Fruit fly (Drosophila melanogaster): ENCODE results near the gene CG4972.
A peak's percentile ranks its signal among the peaks of the same experiment; 100 is the strongest.

The CG4972 gene

dm6 chr2L:10322773-10323487 is 8.3 kb downstream of the CG4972 start, which contains the start of gene CG5381:
CG5381 (minus strand) TSS chr2L:10323102.
- no peak for TF ChIP-seq CTCF (optimal IDR thresholded peaks at IDR 0.05)

DNA sequence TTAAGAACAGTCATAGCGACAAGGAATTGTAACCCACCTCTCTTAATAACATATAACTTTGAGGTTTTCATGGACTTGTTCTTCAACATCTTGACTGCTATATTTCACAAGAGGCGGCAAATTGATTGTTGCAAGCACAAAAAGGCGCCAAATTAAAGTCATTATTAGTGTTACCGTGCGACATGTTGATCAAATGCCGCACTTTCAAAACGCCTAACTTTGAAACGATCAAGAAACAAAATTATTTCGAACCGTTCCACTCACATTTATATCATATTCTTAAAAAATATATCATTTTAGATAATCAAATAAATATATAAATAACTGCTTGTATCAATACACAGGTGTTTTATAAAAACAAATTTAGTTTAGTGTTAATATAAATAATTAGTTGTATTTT is 13.2 kb downstream of the CG4972 start, which contains the start of gene RnrL:
RnrL (minus strand) TSS at position 154 of the 400 bp plus-strand sequence.
- no peak for TF ChIP-seq CG8478 (optimal IDR thresholded peaks at IDR 0.05)
- no peak for TF ChIP-seq CTCF (optimal IDR thresholded peaks at IDR 0.05)

dm6 chr2L:10331066-10331847 is 16.7 kb downstream of the CG4972 start, which contains the start of the genes Schip1 and Cox10:
Schip1 (minus strand) TSS chr2L:10331116.
Cox10 (plus strand) TSS chr2L:10331471.
- TF ChIP-seq CTCF (optimal IDR thresholded peaks at IDR 0.05) (no peak), CG8478 (optimal IDR thresholded peaks at IDR 0.05) (no peak)

DNA sequence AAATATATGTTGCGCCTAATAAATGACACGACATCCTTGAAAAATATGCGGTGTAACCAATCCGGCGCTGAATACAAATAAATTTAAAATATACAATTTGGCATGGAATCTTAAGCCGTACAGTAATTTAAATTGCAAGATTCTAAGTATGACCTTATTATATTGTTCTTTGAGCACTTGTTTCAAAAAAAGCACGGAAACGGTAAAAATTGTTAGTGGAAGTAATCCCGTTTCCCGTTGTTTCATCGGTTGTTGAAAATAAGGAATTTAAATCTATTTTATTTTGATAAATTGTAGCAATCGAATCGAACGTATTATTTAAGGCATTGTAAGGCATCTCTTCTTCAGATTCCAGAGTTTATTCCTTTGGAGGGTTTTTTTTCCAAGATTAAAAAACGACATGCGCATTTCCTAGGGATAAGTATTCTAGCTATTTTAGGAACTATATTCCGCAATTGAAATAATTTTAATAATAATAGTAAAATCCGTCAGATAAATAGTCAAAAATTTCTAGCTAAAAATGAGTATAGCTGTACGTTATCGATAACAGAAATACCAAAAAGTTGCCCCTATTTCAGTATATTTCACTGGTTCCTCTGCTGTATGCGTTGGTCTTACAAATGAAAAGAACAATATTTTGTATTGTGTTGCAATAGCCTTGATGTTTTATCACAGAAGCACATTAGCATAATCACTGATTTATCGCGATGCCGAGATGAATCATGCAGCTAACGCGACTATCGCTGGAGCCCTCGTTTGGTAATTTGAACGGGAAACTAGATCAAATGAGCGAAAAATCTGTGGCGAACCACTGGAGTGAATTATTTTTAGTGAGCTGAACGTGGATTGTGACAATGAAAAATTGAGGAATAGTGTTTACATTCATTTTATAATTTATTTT is 18.7 kb downstream of the CG4972 start, which contains the start of gene GATAd:
GATAd (plus strand) TSS at position 644 of the 901 bp plus-strand sequence.
- TF ChIP-seq CTCF (optimal IDR thresholded peaks at IDR 0.05), result peak in 1 of 2 experiments; percentile 1
- no peak for TF ChIP-seq CG8478 (optimal IDR thresholded peaks at IDR 0.05)

DNA sequence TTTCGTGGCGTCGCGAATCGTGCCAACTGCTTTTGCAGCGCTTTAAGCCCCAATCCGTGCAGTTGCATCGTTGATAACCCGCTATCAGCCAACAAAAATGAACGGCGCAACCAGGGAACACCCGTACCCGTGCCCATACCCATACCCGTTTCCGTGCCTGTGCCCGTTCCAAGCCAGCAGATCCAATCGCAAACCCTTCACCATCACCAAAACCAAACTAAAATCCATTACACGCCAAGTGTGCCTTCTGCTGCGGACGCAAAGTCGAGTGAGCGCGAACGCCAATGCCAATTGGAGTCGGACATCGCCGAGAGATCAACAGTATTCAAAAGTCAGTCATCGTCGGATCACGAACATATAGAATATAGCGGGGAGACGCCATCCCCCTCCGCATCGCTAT is 19.6 kb downstream of the CG4972 start:
- TF ChIP-seq CG8478 (optimal IDR thresholded peaks at IDR 0.05) (no peak), CTCF (optimal IDR thresholded peaks at IDR 0.05) (no peak)

DNA sequence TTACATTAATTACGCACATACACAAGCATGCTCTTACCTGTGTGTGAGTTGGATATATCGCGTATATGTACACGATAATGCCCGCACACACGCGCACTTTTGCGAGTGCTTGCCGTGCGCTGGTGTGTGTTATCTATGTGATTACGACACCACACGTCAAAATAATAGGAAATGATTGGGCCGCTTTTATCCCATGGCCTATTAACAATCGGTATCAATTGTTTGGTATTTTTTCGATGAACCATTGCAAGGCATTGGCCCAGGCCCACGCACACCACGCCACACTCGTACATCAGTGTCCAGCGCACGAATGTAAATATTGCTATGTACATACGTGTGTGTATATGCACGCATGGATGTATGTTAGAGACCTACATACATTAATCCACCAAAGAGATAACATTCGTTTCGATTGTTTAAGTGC is 20.3 kb downstream of the CG4972 start:
- TF ChIP-seq CTCF (optimal IDR thresholded peaks at IDR 0.05) (no peak), CG8478 (optimal IDR thresholded peaks at IDR 0.05) (no peak)

DNA sequence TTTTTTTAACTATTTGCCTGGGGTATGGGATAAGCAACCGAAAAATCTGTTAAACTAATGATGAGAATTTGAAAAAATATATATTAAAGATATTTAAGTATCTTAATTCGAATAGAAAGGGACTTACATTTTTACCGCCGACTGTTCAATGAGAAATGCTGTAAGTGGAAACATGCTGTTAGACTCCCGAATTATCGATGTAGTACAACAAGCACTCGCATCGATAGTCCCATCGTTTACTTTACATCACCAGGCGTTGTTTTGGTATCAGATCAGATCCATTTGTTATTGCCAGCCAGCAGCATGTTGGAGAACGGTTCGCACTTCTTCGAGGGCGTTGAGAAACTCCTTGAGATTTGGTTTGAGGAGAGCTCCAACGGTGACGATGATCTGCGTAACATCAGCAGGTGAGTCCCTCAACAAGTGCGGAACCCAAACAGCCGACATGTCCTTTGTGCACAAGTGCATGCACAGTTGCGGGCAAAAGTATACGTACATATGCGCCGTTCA is 24.7 kb downstream of the CG4972 start, which contains the start of gene SamDC:
SamDC (plus strand) TSS at position 246 of the 510 bp plus-strand sequence.
- TF ChIP-seq CTCF (optimal IDR thresholded peaks at IDR 0.05) (peak in 1 of 2 experiments; percentile 15), CG8478 (optimal IDR thresholded peaks at IDR 0.05) (no peak)

DNA sequence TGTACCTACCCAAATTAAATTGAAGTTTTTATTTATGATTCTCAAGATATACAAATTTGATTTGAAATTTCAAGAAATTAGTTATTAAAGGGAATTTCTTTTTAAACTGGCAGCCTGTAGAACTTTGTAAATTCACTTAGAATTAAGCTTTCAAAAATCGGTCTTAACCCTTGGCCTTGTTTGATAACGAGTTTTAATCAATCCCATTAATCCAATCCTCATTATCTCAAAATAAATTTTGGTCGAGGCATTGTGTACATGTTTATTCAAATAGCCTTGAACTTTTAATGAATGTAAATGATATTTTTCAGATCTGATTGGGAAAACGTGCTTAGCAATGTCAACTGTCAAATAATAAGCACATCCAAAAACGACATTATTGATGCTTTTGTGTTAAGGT is 25.2 kb downstream of the CG4972 start:
- TF ChIP-seq CG8478 (optimal IDR thresholded peaks at IDR 0.05) (no peak), CTCF (optimal IDR thresholded peaks at IDR 0.05) (no peak)

- TF ChIP-seq CG8478 (optimal IDR thresholded peaks at IDR 0.05), result no peak
- TF ChIP-seq CTCF (optimal IDR thresholded peaks at IDR 0.05), result no peak
These were observed 26.8 kb downstream of the CG4972 start, which contains the start of gene CG31715 for dm6 chr2L:10341405-10341804. CG31715 (plus strand) TSS chr2L:10341616.

DNA sequence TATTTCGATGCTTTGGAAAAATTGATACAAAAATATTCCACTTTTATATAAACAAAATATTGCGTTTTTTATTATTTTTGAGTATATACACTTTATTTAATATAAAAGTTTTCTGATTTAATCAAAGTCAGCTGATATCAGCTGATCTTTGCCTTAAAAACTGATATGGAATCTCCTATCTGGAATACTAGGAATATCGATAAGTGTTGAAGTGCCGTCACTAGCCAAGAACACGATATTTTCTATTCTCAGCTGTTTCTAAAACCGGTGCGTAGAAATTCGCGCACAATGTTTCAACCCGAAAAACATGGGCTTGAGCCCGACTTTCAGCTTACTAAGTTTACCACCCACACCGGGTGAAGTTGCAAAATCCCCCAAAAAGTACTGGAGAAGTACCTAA is 27.9 kb downstream of the CG4972 start, which contains the start of gene Sps2:
Sps2 (plus strand) TSS at position 124 of the 400 bp plus-strand sequence.
- TF ChIP-seq CG8478 (optimal IDR thresholded peaks at IDR 0.05), result no peak
- TF ChIP-seq CTCF (optimal IDR thresholded peaks at IDR 0.05), result no peak

dm6 chr2L:10344029-10344606 is 29.5 kb downstream of the CG4972 start, which contains the start of gene Frmd5:
Frmd5 (plus strand) TSS chr2L:10344442.
- TF ChIP-seq CTCF (optimal IDR thresholded peaks at IDR 0.05), result no peak
- TF ChIP-seq CG8478 (optimal IDR thresholded peaks at IDR 0.05), result no peak

DNA sequence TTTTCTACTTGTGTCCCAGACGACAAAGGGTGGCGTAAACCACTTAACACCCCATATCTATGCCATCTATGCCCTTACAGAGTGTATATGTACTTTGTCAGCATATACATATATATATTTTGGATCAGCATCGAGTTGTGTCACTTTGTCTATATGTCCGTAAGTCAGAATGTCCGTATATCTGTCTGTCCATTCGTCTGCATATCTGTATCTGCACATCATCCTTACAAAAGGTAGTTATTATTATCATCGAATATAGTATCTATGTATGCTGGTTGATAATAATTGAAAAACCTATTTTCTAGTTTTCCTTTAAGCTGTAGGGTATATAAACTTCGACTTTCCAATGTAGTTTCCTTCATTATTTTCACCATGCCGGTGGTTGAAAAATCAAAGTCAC is 36.5 kb downstream of the CG4972 start:
- TF ChIP-seq CTCF (optimal IDR thresholded peaks at IDR 0.05) (no peak), CG8478 (optimal IDR thresholded peaks at IDR 0.05) (no peak)

dm6 chr2L:10353871-10354270 is 39.3 kb downstream of the CG4972 start, which contains the start of gene CG34367:
CG34367 (minus strand) TSS chr2L:10353905.
- no peak for TF ChIP-seq CG8478 (optimal IDR thresholded peaks at IDR 0.05)
- TF ChIP-seq CTCF (optimal IDR thresholded peaks at IDR 0.05), result no peak

DNA sequence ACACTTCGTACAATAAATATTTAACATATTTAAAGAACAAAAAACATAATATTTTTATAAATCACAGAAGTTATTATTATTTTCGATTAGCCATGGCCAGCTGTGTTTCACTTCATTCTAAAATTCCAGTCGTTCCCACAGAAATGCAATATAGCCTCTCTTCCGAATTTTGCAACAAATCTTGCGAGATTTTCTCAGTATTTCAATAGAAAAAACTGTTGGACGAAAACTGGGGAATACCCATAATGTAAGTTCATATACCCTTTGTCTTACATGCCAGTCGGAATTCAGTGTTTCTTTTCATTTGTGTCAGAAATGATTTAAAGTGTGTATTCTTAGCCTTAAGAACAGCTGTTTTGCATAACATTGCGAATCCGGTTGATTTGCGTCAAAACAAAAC is 41.9 kb downstream of the CG4972 start, which contains the start of the genes CtsL4 and ClpP:
CtsL4 (minus strand) TSS at position 90 of the 400 bp plus-strand sequence.
ClpP (plus strand) TSS at position 288 of the 400 bp plus-strand sequence.
- TF ChIP-seq CG8478 (optimal IDR thresholded peaks at IDR 0.05), result no peak
- TF ChIP-seq CTCF (optimal IDR thresholded peaks at IDR 0.05), result no peak

All from S2 (cell line).